Worm (Caenorhabditis elegans) whole organism, dauer: ENCODE results near the gene srbc-71.

Experiments
- unc-62 ChIP-seq: sonication (generic microtip); optimal IDR thresholded peaks from 2 replicates; lab custom pipeline; 2017; ENCODE audit warnings: missing biosample characterization, missing genetic modification reagents, missing genetic modification characterization

srbc-71 gene

DNA sequence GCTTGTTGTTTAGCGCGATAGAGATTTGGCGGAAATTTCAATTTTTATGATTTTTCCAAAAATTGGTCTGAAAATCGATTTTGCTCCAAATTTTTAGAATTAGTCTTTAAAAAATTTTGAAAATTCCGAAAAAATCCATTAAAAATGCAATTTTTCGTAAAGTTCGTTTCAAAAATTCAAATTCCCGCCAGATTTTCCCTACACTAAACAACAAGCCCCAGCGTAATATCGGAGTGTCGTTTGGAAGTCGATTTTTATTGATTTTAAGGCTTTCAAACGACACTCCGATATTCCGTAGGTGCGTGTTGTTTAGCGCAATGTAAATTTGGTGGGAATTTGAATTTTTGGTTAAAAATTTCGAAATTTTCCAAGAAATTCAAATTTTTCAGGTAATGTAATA lies 49.1 kb downstream of the srbc-71 start:
- no peak for TF ChIP-seq unc-62 (GFP tag; lab: Kevin White, UChicago)

DNA sequence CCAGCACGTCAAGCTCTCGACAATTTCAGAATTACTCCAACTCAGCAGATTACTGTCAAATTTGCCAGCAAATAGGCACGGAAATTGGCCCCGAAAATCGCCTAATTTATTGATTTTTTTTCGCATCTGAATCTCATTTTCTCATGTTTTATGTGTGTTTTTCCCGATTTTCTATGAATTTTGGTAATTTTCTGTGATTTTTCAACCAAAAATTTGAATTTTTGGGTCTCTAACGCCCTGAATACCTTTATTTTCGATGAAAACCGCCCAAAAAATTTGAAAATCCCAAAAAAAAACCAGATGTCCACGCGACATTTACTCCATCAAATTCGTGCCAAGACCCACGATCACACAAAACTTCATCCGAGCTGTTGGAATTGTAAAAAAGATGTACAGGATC lies 49.7 kb downstream of the srbc-71 start, which contains the start of gene dnj-15:
dnj-15 (plus strand) TSS at position 301 of the 400 bp plus-strand sequence.
- TF ChIP-seq unc-62 (GFP tag; lab: Kevin White, UChicago), result no peak
